Worm (Caenorhabditis elegans): ENCODE measurements around the gene ril-2.

DNA sequence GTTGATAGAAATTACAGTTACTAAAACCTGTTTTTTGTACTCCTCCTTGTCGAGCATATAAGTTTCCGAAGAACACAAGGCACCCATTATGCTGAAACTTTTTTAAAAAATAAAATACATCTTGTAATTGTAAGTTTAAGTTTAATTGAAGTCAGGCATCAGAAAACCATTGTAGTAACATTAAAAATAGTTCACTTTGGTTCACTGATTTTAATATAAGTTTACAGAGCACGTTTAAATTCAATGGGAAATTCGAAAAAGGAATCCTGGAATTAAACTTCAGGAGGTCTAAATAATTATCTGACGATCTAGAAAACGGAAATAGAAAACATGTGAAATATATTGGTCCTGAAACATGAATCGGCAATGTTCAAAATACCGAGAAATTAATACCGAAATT lies 41.4 kb upstream of the ril-2 start, which contains the start of gene gpa-8:
- TF ChIP-seq dao-5 (tag; optimal IDR thresholded peaks at IDR 0.05) (no peak), him-1 (tag; optimal IDR thresholded peaks at IDR 0.05) (no peak), W03F9.2 (tag; optimal IDR thresholded peaks at IDR 0.05) (no peak)

All from whole organism, L4/young adult.